Fruit fly (Drosophila melanogaster): ENCODE data around the gene crb.

Gene crb

DNA sequence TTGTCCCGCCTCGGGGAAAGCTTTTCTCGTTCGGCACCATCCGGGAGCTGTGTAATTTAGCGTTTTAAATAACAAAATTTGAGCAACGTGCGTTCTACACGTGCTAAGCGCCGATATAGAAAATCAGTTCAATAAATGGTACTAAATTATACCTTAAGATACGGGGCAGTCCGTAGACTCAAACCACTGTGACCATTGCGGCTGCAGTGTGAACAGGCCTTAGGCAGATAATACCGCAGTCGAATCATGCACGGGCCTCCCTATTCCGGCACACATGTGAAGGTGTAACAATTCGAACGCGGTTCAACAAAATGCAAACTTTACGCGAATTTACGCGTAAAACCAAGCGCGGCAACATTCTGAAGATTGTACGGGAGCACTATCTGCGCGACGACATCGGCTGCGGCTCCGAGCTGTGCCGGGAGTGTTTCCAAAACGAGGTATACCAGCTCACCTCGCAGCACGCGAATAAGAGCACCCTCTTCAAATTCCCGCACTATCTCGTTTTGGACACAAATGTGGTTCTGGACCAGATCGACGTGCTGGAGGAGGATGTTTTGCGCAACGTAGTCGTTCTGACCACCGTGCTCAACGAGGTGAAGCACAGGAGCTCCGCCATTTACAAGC, 38.4 kb downstream of the crb start, which contains the start of the genes Rrp5 and Dis3 (continued):
- no peak for TF ChIP-seq abd-A (tag; optimal IDR thresholded peaks at IDR 0.05)
- no peak for TF ChIP-seq HHEX (GFP tag; optimal IDR thresholded peaks at IDR 0.05)
- TF ChIP-seq CG10267 (tag; optimal IDR thresholded peaks at IDR 0.05) = no peak
- TF ChIP-seq Sox100B (GFP tag; optimal IDR thresholded peaks at IDR 0.05) = no peak
- no peak for TF ChIP-seq CG16863 (GFP tag; optimal IDR thresholded peaks at IDR 0.05)
- no peak; the same call in 1 of the 2 replicates for TF ChIP-seq inv (GFP tag; IDR thresholded peaks at IDR 0.05; ENCODE audit: partially characterized antibody)
- peak; percentile 78 for TF ChIP-seq vvl (GFP tag; IDR thresholded peaks at IDR 0.05)
- peak; percentile 36 for TF ChIP-seq Mad (GFP tag; optimal IDR thresholded peaks at IDR 0.05)
- peak; percentile 91 for TF ChIP-seq HmgD (GFP tag; optimal IDR thresholded peaks at IDR 0.05)
- TF ChIP-seq CG10431 (GFP tag; optimal IDR thresholded peaks at IDR 0.05) = no peak
- no peak for TF ChIP-seq gem (tag; optimal IDR thresholded peaks at IDR 0.05)
- peak; percentile 99 for TF ChIP-seq MBD-R2 (GFP tag; IDR thresholded peaks at IDR 0.05)
- peak; percentile 37 for TF ChIP-seq ftz-f1 (GFP tag; optimal IDR thresholded peaks at IDR 0.05)
- TF ChIP-seq CG6254 (GFP tag; optimal IDR thresholded peaks at IDR 0.05) = peak; percentile 98
- TF ChIP-seq PHDP (tag; optimal IDR thresholded peaks at IDR 0.05) = no peak
- no peak for TF ChIP-seq btn (GFP tag; optimal IDR thresholded peaks at IDR 0.05)
- peak; percentile 57 for TF ChIP-seq CG9876 (GFP tag; optimal IDR thresholded peaks at IDR 0.05)
- no peak for TF ChIP-seq CG15011 (GFP tag; optimal IDR thresholded peaks at IDR 0.05)
- TF ChIP-seq H15 (GFP tag; IDR thresholded peaks at IDR 0.05) = 0 out of 3 replicates have a peak, but pooled peaks have one; percentile 35
- TF ChIP-seq toy (GFP tag; IDR thresholded peaks at IDR 0.05) = 0 out of 2 replicates have a peak, but pooled peaks have one; percentile 10
- peak; percentile 16 for TF ChIP-seq mam (GFP tag; optimal IDR thresholded peaks at IDR 0.05)
- TF ChIP-seq CG17361 (GFP tag; IDR thresholded peaks at IDR 0.05) = no peak
- no peak for TF ChIP-seq fd3F (GFP tag; optimal IDR thresholded peaks at IDR 0.05)
- peak; percentile 36; the same call in 1 of the 3 replicates for TF ChIP-seq CG16813 (GFP tag; IDR thresholded peaks at IDR 0.05; ENCODE audit: partially characterized antibody)
- no peak for TF ChIP-seq nerfin-1 (tag; optimal IDR thresholded peaks at IDR 0.05)
- TF ChIP-seq bigmax (GFP tag; optimal IDR thresholded peaks at IDR 0.05) = peak; percentile 29
- no peak for TF ChIP-seq CkIIα-i1 (GFP tag; IDR thresholded peaks at IDR 0.05)
- no peak for TF ChIP-seq CG18619 (GFP tag; optimal IDR thresholded peaks at IDR 0.05)
- TF ChIP-seq CG12071 (GFP tag; optimal IDR thresholded peaks at IDR 0.05) = no peak
- TF ChIP-seq Atf6 (GFP tag; IDR thresholded peaks at IDR 0.05) = no peak
- TF ChIP-seq HLH54F (GFP tag; optimal IDR thresholded peaks at IDR 0.05) = peak; percentile 50
- TF ChIP-seq CG6765 (GFP tag; optimal IDR thresholded peaks at IDR 0.05) = no peak
- TF ChIP-seq ERR (GFP tag; optimal IDR thresholded peaks at IDR 0.05) = no peak
- TF ChIP-seq dysf (GFP tag; IDR thresholded peaks at IDR 0.05) = peak; percentile 47; the same call in 2 of the 3 replicates
- TF ChIP-seq CG4730 (GFP tag; IDR thresholded peaks at IDR 0.05) = no peak
- TF ChIP-seq jumu (GFP tag; optimal IDR thresholded peaks at IDR 0.05) = peak; percentile 39
- TF ChIP-seq HLH3B (GFP tag; IDR thresholded peaks at IDR 0.05) = no peak
- peak; percentile 54; the same call in 1 of the 2 replicates for TF ChIP-seq CG16779 (GFP tag; IDR thresholded peaks at IDR 0.05)
- TF ChIP-seq Sox102F (GFP tag; optimal IDR thresholded peaks at IDR 0.05) = no peak
- TF ChIP-seq CG14667 (GFP tag; IDR thresholded peaks at IDR 0.05) = no peak
- TF ChIP-seq CG32772 (GFP tag; IDR thresholded peaks at IDR 0.05) = no peak
- TF ChIP-seq insv (GFP tag; optimal IDR thresholded peaks at IDR 0.05) = no peak
- no peak for TF ChIP-seq org-1 (GFP tag; optimal IDR thresholded peaks at IDR 0.05)
- TF ChIP-seq wdn (GFP tag; IDR thresholded peaks at IDR 0.05) = 0 out of 2 replicates have a peak, but pooled peaks have one; percentile 38
- no peak for TF ChIP-seq CG17568 (GFP tag; optimal IDR thresholded peaks at IDR 0.05)
- no peak for TF ChIP-seq Dek (tag; optimal IDR thresholded peaks at IDR 0.05)
- no peak for TF ChIP-seq CrebB (tag; optimal IDR thresholded peaks at IDR 0.05)
- no peak for TF ChIP-seq Hmr (GFP tag; optimal IDR thresholded peaks at IDR 0.05)
- no peak for TF ChIP-seq br (optimal IDR thresholded peaks at IDR 0.05)
- peak; percentile 85 for TF ChIP-seq GATAe (GFP tag; conservative IDR thresholded peaks at IDR 0.05)
- no peak for TF ChIP-seq Nf-YA (GFP tag; IDR thresholded peaks at IDR 0.05)

All from whole organism, embryonic.